Worm (Caenorhabditis elegans) whole organism, L3 larva: Measurements from ENCODE around the gene ppm-2.

ENCODE experiments used
- ama-1 ChIP-seq: fragments of 150-350 bp; optimal IDR thresholded peaks from 2 replicates; lab custom pipeline; 2018
- ceh-9 ChIP-seq: sonication (generic microtip); optimal IDR thresholded peaks from 2 replicates; lab custom pipeline; 2018; ENCODE audit warnings: missing biosample characterization, missing genetic modification characterization
- egl-27 ChIP-seq: sonication (generic microtip); optimal IDR thresholded peaks from 4 replicates; lab custom pipeline; 2017; ENCODE audit warnings: missing biosample characterization, missing genetic modification reagents, missing genetic modification characterization
- elt-3 ChIP-seq, 3 experiments: fragments of 150-350 bp in 1 of 3; sonication (generic microtip) in 2 of 3; optimal IDR thresholded peaks; 2 replicates in 2 of 3; 4 replicates in 1 of 3; lab custom pipeline; 2014 to 2017; ENCODE audit warnings: missing biosample characterization in 3 of 3, missing genetic modification characterization in 3 of 3
- fkh-10 ChIP-seq: sonication (generic microtip); optimal IDR thresholded peaks from 2 replicates; lab custom pipeline; 2017; ENCODE audit warnings: missing biosample characterization, missing genetic modification reagents, missing genetic modification characterization
- jun-1 ChIP-seq: fragments of 150-350 bp; optimal IDR thresholded peaks from 2 replicates; lab custom pipeline; 2014; ENCODE audit warnings: missing biosample characterization, missing genetic modification reagents, missing genetic modification characterization
- lin-15B ChIP-seq: fragments of 150-350 bp; optimal IDR thresholded peaks from 2 replicates; lab custom pipeline; 2014; ENCODE audit warnings: missing biosample characterization, missing genetic modification characterization
- mdl-1 ChIP-seq: fragments of 150-350 bp; optimal IDR thresholded peaks from 2 replicates; lab custom pipeline; 2014; ENCODE audit warnings: missing biosample characterization, missing genetic modification characterization
- nhr-25 ChIP-seq: sonication (generic microtip); optimal IDR thresholded peaks from 2 replicates; lab custom pipeline; 2017; ENCODE audit warnings: missing biosample characterization, missing genetic modification characterization
- nhr-77 ChIP-seq: fragments of 150-350 bp; optimal IDR thresholded peaks from 2 replicates; lab custom pipeline; 2014; ENCODE audit warnings: missing biosample characterization, missing genetic modification characterization
- skn-1 ChIP-seq: fragments of 150-350 bp; optimal IDR thresholded peaks from 2 replicates; lab custom pipeline; 2014; ENCODE audit warnings: missing biosample characterization, missing genetic modification characterization
- snpc-4 ChIP-seq: fragments of 150-350 bp; optimal IDR thresholded peaks from 2 replicates; lab custom pipeline; 2014; ENCODE audit warnings: missing biosample characterization, missing genetic modification characterization
- unc-39 ChIP-seq: sonication (generic microtip); optimal IDR thresholded peaks from 4 replicates; lab custom pipeline; 2017; ENCODE audit warnings: missing biosample characterization, missing genetic modification characterization

ce11 chrIII:4647341-4647740, 3.0 kb upstream of the ppm-2 start:
- TF ChIP-seq ama-1 (lab: Kevin White, UChicago) = no peak
- no peak for TF ChIP-seq snpc-4 (tag; lab: Kevin White, UChicago)
- TF ChIP-seq skn-1 (tag; lab: Kevin White, UChicago) = no peak
- TF ChIP-seq fkh-10 (GFP tag; lab: Kevin White, UChicago) = no peak
- TF ChIP-seq ceh-9 (tag; lab: Kevin White, UChicago) = no peak
- TF ChIP-seq jun-1 (tag; lab: Kevin White, UChicago) = no peak
- TF ChIP-seq egl-27 = no peak
- no peak for TF ChIP-seq nhr-25
- TF ChIP-seq lin-15B (tag; lab: Kevin White, UChicago) = no peak
- TF ChIP-seq nhr-77 (tag; lab: Kevin White, UChicago) = no peak
- TF ChIP-seq mdl-1 (tag; lab: Kevin White, UChicago) = no peak
- no peak for TF ChIP-seq elt-3 (tag; optimal IDR thresholded peaks at IDR 0.05; lab: Kevin White, UChicago)
- TF ChIP-seq unc-39 (tag; lab: Kevin White, UChicago) = no peak
